Worm (Caenorhabditis elegans) whole organism, midembryonic: ENCODE measurements around the gene larp-1.
"Not testable (repeated sequence)": the region's sequence is repeated elsewhere in the genome, so short reads cannot be mapped to it uniquely, and the experiment has no call there.

Source experiments
- T22C8.4 ChIP-seq: fragments of 200-800 bp; sonication (Bioruptor generic); IDR thresholded peaks from 2 replicates; pipeline ENCODE4 v1.3.6; 2022; ENCODE audit warnings: missing genetic modification characterization, missing compliant biosample characterization
- cog-1 ChIP-seq: sonication (generic microtip); optimal IDR thresholded peaks from 2 replicates; lab custom pipeline; 2016; ENCODE audit warnings: missing genetic modification characterization, missing compliant biosample characterization
- flt-1 ChIP-seq: fragments of 200-800 bp; sonication (Bioruptor generic); IDR thresholded peaks from 2 replicates; pipeline ENCODE4 v1.3.6; 2022; ENCODE audit warnings: missing genetic modification characterization, missing compliant biosample characterization
- klf-2 ChIP-seq: fragments of 200-800 bp; sonication (Bioruptor generic); conservative IDR thresholded peaks from 2 replicates; pipeline ENCODE4 v1.3.6; 2022; ENCODE audit warnings: missing genetic modification reagents, missing genetic modification characterization, missing compliant biosample characterization
- med-1 ChIP-seq: sonication (generic microtip); optimal IDR thresholded peaks from 2 replicates; lab custom pipeline; 2017; ENCODE audit warnings: missing genetic modification characterization, mild to moderate bottlenecking, missing compliant biosample characterization, antibody characterized with exemption, missing genetic modification reagents; ENCODE audit not compliant: insufficient read depth
- ref-1 ChIP-seq: fragments of 200-800 bp; sonication (Bioruptor generic); conservative IDR thresholded peaks from 2 replicates; pipeline ENCODE4 v1.3.6; 2022; ENCODE audit warnings: missing genetic modification reagents, missing genetic modification characterization, missing compliant biosample characterization
- tab-1 ChIP-seq: fragments of 200-800 bp; sonication (Bioruptor generic); IDR thresholded peaks from 2 replicates; pipeline ENCODE4 v1.3.6; 2022; ENCODE audit warnings: missing genetic modification characterization, missing compliant biosample characterization
- ztf-23 ChIP-seq: fragments of 200-800 bp; sonication (Bioruptor generic); IDR thresholded peaks from 2 replicates; pipeline ENCODE4 v1.3.6; 2022; ENCODE audit warnings: missing genetic modification reagents, missing genetic modification characterization, missing compliant biosample characterization
- ztf-29 ChIP-seq: fragments of 200-800 bp; sonication (Bioruptor generic); IDR thresholded peaks from 2 replicates; pipeline ENCODE4 v1.3.6; 2022; ENCODE audit warnings: missing genetic modification reagents, missing genetic modification characterization, missing compliant biosample characterization

larp-1 gene

DNA sequence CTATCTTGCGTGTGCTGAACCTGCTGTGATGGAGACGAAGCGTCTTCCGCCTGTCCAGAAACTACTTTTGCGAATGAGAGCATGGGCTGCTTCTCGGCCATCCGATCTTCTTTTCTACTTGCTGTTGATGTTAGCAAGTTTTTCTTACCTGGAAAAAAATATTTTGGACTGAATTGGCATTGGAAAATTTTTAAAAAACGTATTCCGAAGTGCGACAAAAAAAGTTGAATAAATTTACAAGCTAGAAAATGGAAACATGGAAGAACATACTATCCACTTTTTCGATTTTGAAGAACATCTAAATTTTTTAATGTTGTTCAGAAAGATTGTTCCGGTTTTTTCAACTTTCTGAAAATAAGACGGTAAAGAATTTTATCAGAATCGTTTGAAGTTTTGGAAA, at the start of gene larp-1:
Gene larp-1 (minus strand): TSS at position 101 of the 400 bp plus-strand sequence.
- TF ChIP-seq flt-1 (GFP tag; lab: Robert Waterston, UW) (no peak), klf-2 (GFP tag; lab: Robert Waterston, UW) (no peak), med-1 (GFP tag; lab: Kevin White, UChicago) (no peak), ref-1 (GFP tag; lab: Robert Waterston, UW) (no peak), tab-1 (GFP tag; lab: Robert Waterston, UW) (no peak), ztf-29 (GFP tag; lab: Robert Waterston, UW) (no peak), cog-1 (tag; lab: Kevin White, UChicago) (no peak), ztf-23 (no peak), T22C8.4 (GFP tag; lab: Robert Waterston, UW) (no peak)

DNA sequence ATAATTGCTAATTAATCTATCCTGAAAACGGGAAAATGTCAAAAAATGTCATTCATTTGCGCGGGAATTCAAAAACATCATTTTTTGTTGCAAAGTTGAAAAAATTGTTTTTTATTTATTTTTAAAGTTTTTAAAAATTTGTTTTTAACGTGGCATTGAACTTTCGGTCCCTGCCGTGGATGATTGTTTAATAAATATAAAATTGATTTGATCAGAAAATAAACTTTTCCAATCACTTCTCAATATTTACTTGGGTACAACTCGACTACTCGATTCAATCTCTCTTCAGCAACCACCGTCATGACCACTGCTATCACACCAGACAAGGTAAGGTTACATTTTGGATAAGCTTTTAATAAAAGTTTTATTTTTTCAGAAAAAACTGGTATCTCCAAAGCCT, 45.0 kb upstream of the larp-1 start, which contains the start of gene C45G9.4:
Gene C45G9.4 (plus strand): TSS at position 301 of the 400 bp plus-strand sequence.
- not testable (repeated sequence) for TF ChIP-seq ref-1 (GFP tag; lab: Robert Waterston, UW); cog-1 (tag; lab: Kevin White, UChicago); flt-1 (GFP tag; lab: Robert Waterston, UW)

DNA sequence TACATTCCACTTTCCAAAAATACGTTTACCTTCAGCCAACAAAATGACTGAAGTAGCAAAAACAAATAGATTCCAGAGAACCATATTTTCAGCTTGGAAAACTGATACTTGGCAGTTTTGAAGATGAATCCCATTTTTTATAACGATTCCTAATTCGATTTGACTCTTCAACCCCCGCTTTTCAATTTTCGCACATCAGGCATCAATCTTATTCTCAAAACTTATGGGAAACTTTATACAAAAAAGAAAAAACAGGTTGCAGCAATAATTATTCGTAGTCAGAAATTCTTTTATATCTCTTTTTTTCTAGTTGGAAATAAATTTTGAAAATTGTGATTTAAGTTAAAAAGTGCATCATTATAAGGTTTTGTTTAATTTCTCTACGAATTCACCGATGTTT, 44.3 kb upstream of the larp-1 start, which contains the start of gene C45G9.10:
Gene C45G9.10 (minus strand): TSS at position 101 of the 400 bp plus-strand sequence.
- TF ChIP-seq ref-1 (GFP tag; lab: Robert Waterston, UW) (no peak), med-1 (GFP tag; lab: Kevin White, UChicago) (no peak), cog-1 (tag; lab: Kevin White, UChicago) (no peak), tab-1 (GFP tag; lab: Robert Waterston, UW) (no peak), klf-2 (GFP tag; lab: Robert Waterston, UW) (no peak)

DNA sequence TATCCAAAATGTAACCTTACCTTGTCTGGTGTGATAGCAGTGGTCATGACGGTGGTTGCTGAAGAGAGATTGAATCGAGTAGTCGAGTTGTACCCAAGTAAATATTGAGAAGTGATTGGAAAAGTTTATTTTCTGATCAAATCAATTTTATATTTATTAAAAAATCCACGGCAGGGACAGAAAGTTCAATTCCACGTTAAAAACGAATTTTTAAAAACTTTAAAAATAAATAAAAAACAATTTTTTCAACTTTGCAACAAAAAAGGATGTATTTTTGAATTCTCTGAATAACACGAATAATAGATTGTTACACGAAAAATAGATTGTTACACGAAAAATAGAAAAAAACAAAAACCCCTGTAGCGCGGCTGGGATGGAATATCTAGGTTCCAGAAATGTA, 38.3 kb upstream of the larp-1 start, which contains the start of gene C45G9.9:
Gene C45G9.9 (minus strand): TSS at position 101 of the 400 bp plus-strand sequence.
- TF ChIP-seq ztf-29, klf-2, tab-1 (GFP tag; lab: Robert Waterston, UW): not testable (repeated sequence)

DNA sequence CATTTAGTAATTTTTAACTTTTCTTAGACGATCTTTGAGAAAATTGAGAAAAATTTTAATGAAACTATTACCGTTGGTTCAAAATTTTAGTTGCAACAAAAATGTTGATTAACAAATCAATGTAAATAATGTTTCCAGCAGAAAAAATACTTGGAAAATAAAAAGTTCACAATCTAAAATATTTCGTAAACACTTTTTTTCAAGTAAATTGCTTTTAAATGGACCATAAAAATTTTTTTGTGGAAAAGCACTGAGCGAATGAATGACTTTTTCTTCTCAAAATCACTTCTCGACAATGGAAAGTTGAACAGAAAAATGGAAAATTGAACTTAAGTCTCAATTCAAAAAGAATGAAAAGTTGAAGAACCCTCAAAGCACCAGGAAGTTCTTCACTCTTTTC, 36.1 kb upstream of the larp-1 start, which contains the start of gene C45G9.8:
Gene C45G9.8 (minus strand): TSS at position 101 of the 400 bp plus-strand sequence.
- no peak for TF ChIP-seq ref-1 (GFP tag; lab: Robert Waterston, UW)
- no peak for TF ChIP-seq flt-1 (GFP tag; lab: Robert Waterston, UW)
- TF ChIP-seq klf-2 (GFP tag; lab: Robert Waterston, UW) = no peak
- no peak for TF ChIP-seq cog-1 (tag; lab: Kevin White, UChicago)
- no peak for TF ChIP-seq ztf-23
- no peak for TF ChIP-seq T22C8.4 (GFP tag; lab: Robert Waterston, UW)
- TF ChIP-seq ztf-29 (GFP tag; lab: Robert Waterston, UW) = no peak
- TF ChIP-seq tab-1 (GFP tag; lab: Robert Waterston, UW) = no peak
- no peak for TF ChIP-seq med-1 (GFP tag; lab: Kevin White, UChicago)

DNA sequence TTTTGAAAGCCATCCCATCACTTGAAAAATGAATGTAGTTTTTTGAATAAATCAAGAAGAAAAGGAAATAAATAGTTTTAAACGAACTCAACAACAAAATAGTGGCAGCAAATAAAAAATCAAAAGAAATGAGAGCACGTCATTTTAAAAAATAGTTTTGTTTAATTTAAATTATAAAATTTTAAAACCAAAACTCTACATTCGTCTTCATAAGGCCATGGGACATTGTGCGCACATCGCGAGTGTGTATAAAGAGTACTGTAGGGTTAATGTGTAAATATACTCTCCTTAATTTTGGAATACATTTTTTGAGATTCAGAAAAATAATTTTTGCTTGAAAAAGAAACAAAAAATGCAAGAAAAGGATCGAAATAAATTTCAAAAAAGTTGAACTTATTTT, 34.5 kb upstream of the larp-1 start, which contains the start of gene C45G9.15:
Gene C45G9.15 (minus strand): TSS at position 101 of the 400 bp plus-strand sequence.
- no peak for TF ChIP-seq T22C8.4 (GFP tag; lab: Robert Waterston, UW)
- no peak for TF ChIP-seq flt-1 (GFP tag; lab: Robert Waterston, UW)
- no peak for TF ChIP-seq tab-1 (GFP tag; lab: Robert Waterston, UW)

DNA sequence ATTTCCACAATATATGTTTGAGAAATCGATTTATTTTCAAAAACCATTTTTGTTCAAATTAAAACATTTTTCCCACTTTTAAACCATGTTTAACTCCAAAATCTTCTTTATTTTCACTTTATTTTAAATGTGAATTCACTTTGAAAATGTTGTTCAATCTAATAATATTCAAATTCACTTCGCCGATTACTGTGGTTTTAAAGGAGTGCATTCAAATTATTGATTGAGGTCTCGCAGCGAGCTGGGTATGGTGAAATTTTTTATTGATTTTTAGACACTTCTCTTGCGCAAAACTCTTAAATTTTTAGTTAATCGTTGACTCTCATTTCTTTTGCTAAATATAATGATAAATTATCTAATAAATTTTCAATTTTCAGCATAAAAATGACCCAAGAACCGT, 30.3 kb upstream of the larp-1 start, which contains the start of gene C45G9.5:
Gene C45G9.5 (plus strand): TSS at position 378 of the 400 bp plus-strand sequence.
- TF ChIP-seq ztf-23 (no peak), tab-1 (GFP tag; lab: Robert Waterston, UW) (no peak), flt-1 (GFP tag; lab: Robert Waterston, UW) (no peak), T22C8.4 (GFP tag; lab: Robert Waterston, UW) (no peak), med-1 (GFP tag; lab: Kevin White, UChicago) (no peak), ref-1 (GFP tag; lab: Robert Waterston, UW) (no peak), cog-1 (tag; lab: Kevin White, UChicago) (no peak), klf-2 (GFP tag; lab: Robert Waterston, UW) (no peak), ztf-29 (GFP tag; lab: Robert Waterston, UW) (no peak)

DNA sequence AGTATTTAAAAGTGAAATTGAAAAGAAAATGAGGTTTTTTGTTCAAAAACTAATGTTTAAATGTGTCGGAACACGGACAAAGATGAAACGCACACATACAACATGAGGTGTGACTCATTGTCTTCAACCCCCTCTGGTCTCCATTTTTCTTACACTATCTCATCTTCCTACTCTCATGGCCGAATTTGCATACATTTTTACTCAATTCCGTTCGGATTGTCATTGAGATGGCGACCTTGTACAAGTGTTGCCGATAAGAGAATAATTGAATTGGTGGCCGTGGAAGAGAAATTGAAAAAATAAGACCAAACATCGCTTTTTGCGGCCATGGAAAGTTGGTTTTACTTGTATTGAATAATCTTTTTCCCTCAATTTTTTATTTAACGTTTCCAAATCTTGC, 29.7 kb upstream of the larp-1 start, which contains the start of gene txbp-3:
Gene txbp-3 (minus strand): TSS at position 285 of the 400 bp plus-strand sequence.
- TF ChIP-seq ref-1 (GFP tag; lab: Robert Waterston, UW) = no peak
- TF ChIP-seq klf-2 (GFP tag; lab: Robert Waterston, UW) = no peak
- peak; percentile 71 for TF ChIP-seq ztf-23
- TF ChIP-seq cog-1 (tag; lab: Kevin White, UChicago) = peak; percentile 21
- TF ChIP-seq ztf-29 (GFP tag; lab: Robert Waterston, UW) = no peak

DNA sequence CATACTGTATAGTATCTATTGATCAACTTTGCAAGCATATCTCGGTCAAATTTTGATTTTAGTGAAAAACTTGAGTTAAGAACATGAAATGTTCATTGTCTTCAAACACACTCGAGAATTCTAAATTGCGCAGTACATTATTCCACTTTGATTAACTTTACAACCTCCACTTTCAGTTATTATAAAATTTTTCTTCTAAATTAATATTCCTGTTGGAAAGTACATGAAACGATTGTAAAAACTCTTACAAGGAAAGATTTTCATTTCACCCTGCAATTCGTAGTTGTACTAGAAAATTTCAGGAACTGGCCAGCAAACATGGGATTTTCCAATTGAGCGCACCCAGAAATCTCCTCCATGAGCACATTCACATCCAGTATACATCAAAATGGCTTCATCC, 27.3 kb upstream of the larp-1 start, which contains the start of gene C45G9.14:
Gene C45G9.14 (plus strand): TSS at position 301 of the 400 bp plus-strand sequence.
- TF ChIP-seq tab-1 (GFP tag; lab: Robert Waterston, UW) (no peak), ref-1 (GFP tag; lab: Robert Waterston, UW) (no peak), ztf-23 (no peak), T22C8.4 (GFP tag; lab: Robert Waterston, UW) (no peak), cog-1 (tag; lab: Kevin White, UChicago) (no peak), flt-1 (GFP tag; lab: Robert Waterston, UW) (no peak), klf-2 (GFP tag; lab: Robert Waterston, UW) (no peak), med-1 (GFP tag; lab: Kevin White, UChicago) (no peak)

DNA sequence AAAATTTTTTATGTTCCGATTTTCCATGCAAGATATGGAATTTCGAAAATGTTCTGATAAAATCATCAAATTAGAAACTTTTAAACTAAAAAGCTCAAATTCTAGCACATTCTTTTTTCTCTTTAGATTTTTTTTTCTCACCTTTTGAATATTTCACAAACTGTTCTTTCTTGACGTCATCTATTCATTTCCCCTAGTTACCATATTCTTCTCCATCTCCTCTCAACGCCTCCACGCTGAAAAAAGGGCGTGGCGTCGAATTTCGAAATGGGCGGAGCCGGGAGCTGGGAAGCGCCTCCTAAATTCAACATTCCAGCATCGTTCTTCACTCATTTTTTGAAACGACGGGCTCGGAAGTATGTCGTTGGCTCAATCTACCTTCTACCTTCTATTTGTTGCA, 24.7 kb upstream of the larp-1 start, which contains the start of gene nlp-43:
Gene nlp-43 (plus strand): TSS at position 301 of the 400 bp plus-strand sequence.
- TF ChIP-seq cog-1 (tag; lab: Kevin White, UChicago) = no peak
- TF ChIP-seq T22C8.4 (GFP tag; lab: Robert Waterston, UW) = no peak
- TF ChIP-seq tab-1 (GFP tag; lab: Robert Waterston, UW) = no peak
- no peak for TF ChIP-seq ztf-23
- TF ChIP-seq med-1 (GFP tag; lab: Kevin White, UChicago) = no peak
- no peak for TF ChIP-seq ztf-29 (GFP tag; lab: Robert Waterston, UW)
- TF ChIP-seq flt-1 (GFP tag; lab: Robert Waterston, UW) = no peak
- no peak for TF ChIP-seq klf-2 (GFP tag; lab: Robert Waterston, UW)
- no peak for TF ChIP-seq ref-1 (GFP tag; lab: Robert Waterston, UW)
